Fruit fly (Drosophila melanogaster): ENCODE results near the gene CG11294.

The CG11294 gene

dm6 chrX:8665576-8666297 lies 27.7 kb downstream of the CG11294 start:
- TF ChIP-seq CG5204 (GFP tag; optimal IDR thresholded peaks at IDR 0.05) (no peak), bab1 (GFP tag; optimal IDR thresholded peaks at IDR 0.05) (no peak)

dm6 chrX:8663795-8664194 lies 29.6 kb downstream of the CG11294 start:
- TF ChIP-seq tj (GFP tag; optimal IDR thresholded peaks at IDR 0.05), result no peak
- no peak for TF ChIP-seq Clk (GFP tag; optimal IDR thresholded peaks at IDR 0.05)
- TF ChIP-seq toe (GFP tag; optimal IDR thresholded peaks at IDR 0.05), result no peak
- TF ChIP-seq Hr96 (GFP tag; optimal IDR thresholded peaks at IDR 0.05), result no peak
- no peak for TF ChIP-seq kay (GFP tag; ENCODE audit: borderline replicate concordance)
- TF ChIP-seq CG12768 (GFP tag; optimal IDR thresholded peaks at IDR 0.05), result no peak
- TF ChIP-seq bab1 (GFP tag; optimal IDR thresholded peaks at IDR 0.05), result no peak
- TF ChIP-seq pad (GFP tag; optimal IDR thresholded peaks at IDR 0.05), result no peak
- no peak for TF ChIP-seq Crg-1 (GFP tag; optimal IDR thresholded peaks at IDR 0.05)
- TF ChIP-seq CG7101 (tag; optimal IDR thresholded peaks at IDR 0.05), result no peak
- no peak for TF ChIP-seq CG14711 (tag; optimal IDR thresholded peaks at IDR 0.05)
- no peak for TF ChIP-seq CG1620 (GFP tag; optimal IDR thresholded peaks at IDR 0.05)
- no peak for TF ChIP-seq CG11617 (GFP tag; optimal IDR thresholded peaks at IDR 0.05)
- no peak for TF ChIP-seq ovo (GFP tag; optimal IDR thresholded peaks at IDR 0.05)
- no peak for TF ChIP-seq CG33017 (tag; optimal IDR thresholded peaks at IDR 0.05)

DNA sequence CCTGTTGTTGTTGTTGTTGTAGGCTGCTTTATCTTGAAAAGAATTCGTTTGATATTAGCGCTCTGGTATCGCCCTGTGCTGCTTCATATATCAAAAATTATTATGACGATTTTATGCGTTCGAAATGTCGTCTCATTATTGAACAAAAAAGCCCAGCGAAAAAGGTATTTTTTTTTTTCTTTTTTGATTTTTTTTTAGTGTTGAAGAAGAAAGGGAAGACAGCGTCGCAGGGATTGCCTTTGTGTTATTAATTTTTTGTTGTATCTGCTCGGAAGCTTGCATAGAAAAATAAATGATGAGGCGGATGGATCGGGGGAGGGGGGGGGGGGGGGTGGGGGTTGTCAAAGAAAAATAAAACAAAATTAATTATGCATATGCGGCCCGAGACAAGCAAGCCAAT lies 31.2 kb downstream of the CG11294 start:
- TF ChIP-seq CG7101 (tag; optimal IDR thresholded peaks at IDR 0.05), result no peak

- TF ChIP-seq Hr96 (GFP tag; optimal IDR thresholded peaks at IDR 0.05), result no peak
- no peak for TF ChIP-seq bab1 (GFP tag; optimal IDR thresholded peaks at IDR 0.05)
- TF ChIP-seq cnc (optimal IDR thresholded peaks at IDR 0.05), result no peak
- TF ChIP-seq CG11617 (GFP tag; optimal IDR thresholded peaks at IDR 0.05), result no peak
- no peak for TF ChIP-seq CG1620 (GFP tag; optimal IDR thresholded peaks at IDR 0.05)
- TF ChIP-seq pad (GFP tag; optimal IDR thresholded peaks at IDR 0.05), result no peak
- no peak for TF ChIP-seq tj (GFP tag; optimal IDR thresholded peaks at IDR 0.05)
- no peak for TF ChIP-seq CG7045 (GFP tag; optimal IDR thresholded peaks at IDR 0.05)
- TF ChIP-seq CG7101 (tag; optimal IDR thresholded peaks at IDR 0.05), result no peak
- no peak for TF ChIP-seq CG14711 (tag; optimal IDR thresholded peaks at IDR 0.05)
- no peak for TF ChIP-seq CG5204 (GFP tag; optimal IDR thresholded peaks at IDR 0.05)
- TF ChIP-seq CG12768 (GFP tag; optimal IDR thresholded peaks at IDR 0.05), result no peak
- no peak for TF ChIP-seq ovo (GFP tag; optimal IDR thresholded peaks at IDR 0.05)
These were observed 32.1 kb downstream of the CG11294 start for dm6 chrX:8661162-8661807.

DNA sequence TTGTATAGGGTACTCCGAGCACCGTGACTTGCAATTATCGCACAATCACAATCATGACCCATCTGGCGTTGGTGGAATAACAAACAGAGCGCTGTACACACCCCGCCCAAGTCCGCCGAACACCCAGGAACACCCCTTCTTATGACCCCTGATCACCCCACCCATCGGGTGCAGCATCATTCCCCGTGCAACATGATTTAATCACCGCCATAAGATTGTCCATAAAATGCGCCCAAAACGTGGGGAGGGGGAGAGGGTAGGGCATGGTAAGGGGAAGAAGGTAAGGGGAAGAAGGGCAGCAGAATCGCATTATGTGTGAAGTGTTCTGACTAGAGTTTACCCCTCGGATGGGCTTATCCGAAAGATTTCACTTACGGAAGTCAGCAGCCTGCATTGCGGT lies 33.1 kb downstream of the CG11294 start:
- TF ChIP-seq Crg-1 (GFP tag; optimal IDR thresholded peaks at IDR 0.05) (no peak), CG7045 (GFP tag; optimal IDR thresholded peaks at IDR 0.05) (no peak), Hr96 (GFP tag; optimal IDR thresholded peaks at IDR 0.05) (no peak), CG5204 (GFP tag; optimal IDR thresholded peaks at IDR 0.05) (no peak), Clk (GFP tag; optimal IDR thresholded peaks at IDR 0.05) (no peak), CG14711 (tag; optimal IDR thresholded peaks at IDR 0.05) (no peak), CG12768 (GFP tag; optimal IDR thresholded peaks at IDR 0.05) (no peak), CG11617 (GFP tag; optimal IDR thresholded peaks at IDR 0.05) (no peak), Mnt (GFP tag; optimal IDR thresholded peaks at IDR 0.05) (no peak)

- TF ChIP-seq Clk (GFP tag; optimal IDR thresholded peaks at IDR 0.05) (no peak), CG5204 (GFP tag; optimal IDR thresholded peaks at IDR 0.05) (no peak), CG1620 (GFP tag; optimal IDR thresholded peaks at IDR 0.05) (no peak), CG7101 (tag; optimal IDR thresholded peaks at IDR 0.05) (no peak), CG7045 (GFP tag; optimal IDR thresholded peaks at IDR 0.05) (no peak), pad (GFP tag; optimal IDR thresholded peaks at IDR 0.05) (no peak), CG14711 (tag; optimal IDR thresholded peaks at IDR 0.05) (no peak), Crg-1 (GFP tag; optimal IDR thresholded peaks at IDR 0.05) (no peak), Mnt (GFP tag; optimal IDR thresholded peaks at IDR 0.05) (no peak), CG11617 (GFP tag; optimal IDR thresholded peaks at IDR 0.05) (no peak), toe (GFP tag; optimal IDR thresholded peaks at IDR 0.05) (no peak), ovo (GFP tag; optimal IDR thresholded peaks at IDR 0.05) (no peak), CG12768 (GFP tag; optimal IDR thresholded peaks at IDR 0.05) (no peak), cnc (optimal IDR thresholded peaks at IDR 0.05) (no peak), CG33017 (tag; optimal IDR thresholded peaks at IDR 0.05) (no peak), Hr96 (GFP tag; optimal IDR thresholded peaks at IDR 0.05) (no peak)
These were observed 35.4 kb downstream of the CG11294 start for dm6 chrX:8658047-8658446.

Data from whole organism, adult.